Fruit fly (Drosophila melanogaster) Kc167 (cell line): ENCODE results near the gene CG46244.

Source experiments
- Sin3A ChIP-seq: fragments of >200 bp; optimal IDR thresholded peaks from 2 replicates; lab custom pipeline; 2018; ENCODE audit warnings: missing external identifiers
- h ChIP-seq: fragments of >200 bp; optimal IDR thresholded peaks from 3 replicates; lab custom pipeline; 2018; ENCODE audit warnings: missing external identifiers
- insv ChIP-seq: fragments of >200 bp; optimal IDR thresholded peaks from 3 replicates; lab custom pipeline; 2018; ENCODE audit warnings: missing external identifiers
- psq ChIP-seq: fragments of >200 bp; optimal IDR thresholded peaks from 2 replicates; lab custom pipeline; 2017; ENCODE audit warnings: missing external identifiers
- ttk ChIP-seq: sonication (Bioruptor generic); optimal IDR thresholded peaks from 2 replicates; lab custom pipeline; 2017; ENCODE audit warnings: missing external identifiers

dm6 chr2L:19768967-19769366 lies 162.6 kb downstream of the CG46244 start, which contains the start of gene bsh:
- TF ChIP-seq psq (lab: Kevin White, UChicago): no peak
- TF ChIP-seq h: no peak
- no peak for TF ChIP-seq Sin3A
- no peak for TF ChIP-seq insv (lab: Kevin White, UChicago)
- TF ChIP-seq ttk: no peak
